Fruit fly (Drosophila melanogaster): ENCODE results near the gene fend.

DNA sequence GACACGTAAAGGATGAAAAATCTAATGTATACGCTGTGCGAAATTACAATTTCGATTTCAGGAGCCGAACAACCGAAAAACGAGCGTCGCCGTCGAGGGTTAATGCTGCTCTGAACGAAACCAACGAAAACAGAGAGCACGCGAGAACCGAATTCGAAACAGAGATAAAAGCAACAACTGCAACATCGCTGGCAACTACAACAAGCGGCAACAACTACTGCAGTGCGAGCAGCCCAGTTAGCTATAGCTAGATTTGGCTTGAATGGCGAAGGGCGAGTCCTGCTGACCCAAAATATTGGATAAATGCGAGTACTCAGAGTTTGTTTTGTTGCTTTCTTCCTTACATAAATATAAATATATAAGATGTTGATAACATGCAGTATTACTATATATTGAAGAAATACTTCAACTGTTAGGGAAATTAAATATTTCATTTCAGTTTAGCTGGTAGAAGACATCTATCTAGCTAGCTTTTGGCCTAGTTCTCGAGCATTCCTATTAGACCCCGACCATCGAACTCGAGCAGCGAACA is at the start of gene fend:
- TF ChIP-seq pan (optimal IDR thresholded peaks at IDR 0.05) (no peak), Dll (optimal IDR thresholded peaks at IDR 0.05) (no peak), usp (GFP tag; optimal IDR thresholded peaks at IDR 0.05) (no peak), EcR (GFP tag; optimal IDR thresholded peaks at IDR 0.05) (no peak)

All from whole organism.